Fruit fly (Drosophila melanogaster): ENCODE data around the gene CG12590.

The CG12590 gene

DNA sequence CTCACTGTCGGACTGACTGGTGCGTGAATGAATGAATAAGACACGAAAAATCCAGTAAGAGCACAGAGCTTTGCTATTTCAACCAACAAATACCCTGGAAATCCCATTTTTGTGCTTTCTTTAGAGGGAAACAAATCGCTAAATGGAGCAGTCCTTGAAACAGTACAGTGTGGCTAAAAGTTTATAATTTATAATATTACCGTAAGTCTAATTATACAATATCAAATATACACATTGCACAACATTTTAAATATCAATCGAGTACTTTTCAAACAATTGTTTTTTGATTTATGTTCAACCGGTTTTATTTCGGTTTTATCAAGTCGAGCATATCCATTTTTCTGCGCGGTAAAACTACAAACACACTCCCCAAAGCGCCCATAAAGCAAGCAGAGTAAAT is 33.9 kb downstream of the CG12590 start (continued):
- TF ChIP-seq Hmr (GFP tag; optimal IDR thresholded peaks at IDR 0.05) (peak; percentile 20), Hr51 (GFP tag; optimal IDR thresholded peaks at IDR 0.05) (peak in 1 of 2 experiments; percentile 1), eve (GFP tag; optimal IDR thresholded peaks at IDR 0.05) (peak in 1 of 2 experiments; percentile 48), YL-1 (GFP tag; optimal IDR thresholded peaks at IDR 0.05) (no peak), wor (GFP tag; IDR thresholded peaks at IDR 0.05) (no peak), otp (GFP tag; IDR thresholded peaks at IDR 0.05) (no peak), sug (tag; optimal IDR thresholded peaks at IDR 0.05) (no peak), Dip3 (GFP tag; optimal IDR thresholded peaks at IDR 0.05) (no peak), CG32767 (GFP tag; IDR thresholded peaks at IDR 0.05) (no peak), CG6813 (GFP tag; optimal IDR thresholded peaks at IDR 0.05) (no peak), CG12104 (GFP tag; optimal IDR thresholded peaks at IDR 0.05) (no peak), klu (GFP tag; IDR thresholded peaks at IDR 0.05) (no peak), CG7357 (GFP tag; IDR thresholded peaks at IDR 0.05) (no peak), CG16863 (GFP tag; optimal IDR thresholded peaks at IDR 0.05) (no peak), CG15601 (tag; optimal IDR thresholded peaks at IDR 0.05) (no peak), CG34224 (GFP tag; IDR thresholded peaks at IDR 0.05; ENCODE audit: partially characterized antibody) (no peak), Ssrp (tag; optimal IDR thresholded peaks at IDR 0.05) (no peak), CG1647 (GFP tag; optimal IDR thresholded peaks at IDR 0.05) (no peak), Fer1 (GFP tag; optimal IDR thresholded peaks at IDR 0.05) (peak; percentile 26), CG33213 (GFP tag; optimal IDR thresholded peaks at IDR 0.05) (no peak), GATAe (GFP tag; conservative IDR thresholded peaks at IDR 0.05) (no peak), Adf1 (GFP tag; IDR thresholded peaks at IDR 0.05) (no peak), dysf (GFP tag; IDR thresholded peaks at IDR 0.05) (no peak), Tbp (GFP tag; optimal IDR thresholded peaks at IDR 0.05) (no peak), fu2 (GFP tag; optimal IDR thresholded peaks at IDR 0.05) (no peak), tgo (GFP tag; IDR thresholded peaks at IDR 0.05) (no peak), kah (GFP tag; optimal IDR thresholded peaks at IDR 0.05) (no peak), insv (GFP tag; optimal IDR thresholded peaks at IDR 0.05) (no peak), Opbp (GFP tag; IDR thresholded peaks at IDR 0.05; ENCODE audit: partially characterized antibody) (no peak), CG30403 (GFP tag; optimal IDR thresholded peaks at IDR 0.05) (peak; percentile 3), HLH4C (GFP tag; IDR thresholded peaks at IDR 0.05; ENCODE audit: partially characterized antibody) (no peak), Atf3 (GFP tag; optimal IDR thresholded peaks at IDR 0.05) (no peak), CG13287 (GFP tag; IDR thresholded peaks at IDR 0.05; ENCODE audit: partially characterized antibody) (no peak), ap (GFP tag; IDR thresholded peaks at IDR 0.05) (no peak), Meics (GFP tag; optimal IDR thresholded peaks at IDR 0.05) (peak; percentile 25), disco-r (GFP tag; optimal IDR thresholded peaks at IDR 0.05) (no peak), maf-S (GFP tag; optimal IDR thresholded peaks at IDR 0.05) (no peak), slbo (GFP tag; IDR thresholded peaks at IDR 0.05) (no peak), CG11085 (GFP tag; IDR thresholded peaks at IDR 0.05) (no peak), CG6854 (GFP tag; optimal IDR thresholded peaks at IDR 0.05) (no peak), ato (GFP tag; IDR thresholded peaks at IDR 0.05; ENCODE audit: partially characterized antibody) (no peak), CG43689 (GFP tag; IDR thresholded peaks at IDR 0.05) (no peak), gce (GFP tag; IDR thresholded peaks at IDR 0.05) (no peak), CG18599 (GFP tag; optimal IDR thresholded peaks at IDR 0.05) (peak; percentile 52), pho (GFP tag; optimal IDR thresholded peaks at IDR 0.05) (no peak), pum (GFP tag; optimal IDR thresholded peaks at IDR 0.05) (no peak), ftz-f1 (GFP tag; optimal IDR thresholded peaks at IDR 0.05) (no peak), Hr3 (GFP tag; optimal IDR thresholded peaks at IDR 0.05) (no peak), CG4820 (GFP tag; optimal IDR thresholded peaks at IDR 0.05) (no peak), CG8944 (GFP tag; optimal IDR thresholded peaks at IDR 0.05) (no peak), D19B (GFP tag; optimal IDR thresholded peaks at IDR 0.05) (peak; percentile 80), CG2120 (GFP tag; optimal IDR thresholded peaks at IDR 0.05) (peak; percentile 23), ken (GFP tag; IDR thresholded peaks at IDR 0.05) (no peak)
